Fruit fly (Drosophila melanogaster) whole organism, prepupa: Measurements from ENCODE around the gene CG9297.

Source experiments
- CG11762 ChIP-seq: fragments of 200-800 bp; sonication (Bioruptor generic); optimal IDR thresholded peaks from 3 replicates; lab custom pipeline; 2016; ENCODE audit warnings: missing biosample characterization, missing genetic modification characterization; ENCODE audit not compliant: insufficient read depth
- CG3032 ChIP-seq: fragments of 200-800 bp; optimal IDR thresholded peaks from 2 replicates; lab custom pipeline; 2019; ENCODE audit warnings: missing biosample characterization, mild to moderate bottlenecking, missing genetic modification characterization, moderate library complexity
- CG8319 ChIP-seq: fragments of 200-800 bp; sonication (Bioruptor generic); optimal IDR thresholded peaks from 3 replicates; lab custom pipeline; 2016; ENCODE audit warnings: missing biosample characterization, missing genetic modification characterization
- Eip75B ChIP-seq: fragments of 200-800 bp; sonication (Bioruptor generic); optimal IDR thresholded peaks from 3 replicates; lab custom pipeline; 2016; ENCODE audit warnings: missing biosample characterization, missing genetic modification characterization
- Eip93F ChIP-seq: fragments of 200-800 bp; sonication (Bioruptor generic); optimal IDR thresholded peaks from 2 replicates; lab custom pipeline; 2016; ENCODE audit warnings: missing biosample characterization, mild to moderate bottlenecking, missing genetic modification characterization
- Ets96B ChIP-seq: fragments of 200-800 bp; optimal IDR thresholded peaks from 2 replicates; lab custom pipeline; 2019; ENCODE audit warnings: missing biosample characterization, mild to moderate bottlenecking, missing genetic modification characterization, moderate library complexity
- Hr4 ChIP-seq: fragments of 200-800 bp; sonication (Bioruptor generic); optimal IDR thresholded peaks from 3 replicates; lab custom pipeline; 2016; ENCODE audit warnings: missing biosample characterization, missing genetic modification characterization
- dac ChIP-seq: fragments of 200-800 bp; sonication (Bioruptor generic); optimal IDR thresholded peaks from 2 replicates; lab custom pipeline; 2017; ENCODE audit warnings: missing biosample characterization, mild to moderate bottlenecking, missing genetic modification characterization
- dsx ChIP-seq: fragments of 200-800 bp; optimal IDR thresholded peaks from 3 replicates; lab custom pipeline; 2019; ENCODE audit warnings: missing biosample characterization, mild to moderate bottlenecking, missing genetic modification characterization, moderate library complexity; ENCODE audit not compliant: poor library complexity, severe bottlenecking
- fkh ChIP-seq: fragments of 200-800 bp; sonication (Bioruptor generic); optimal IDR thresholded peaks from 3 replicates; lab custom pipeline; 2017; ENCODE audit warnings: missing biosample characterization, mild to moderate bottlenecking, missing genetic modification characterization, moderate library complexity
- net ChIP-seq: fragments of 200-800 bp; sonication (Bioruptor generic); optimal IDR thresholded peaks from 3 replicates; lab custom pipeline; 2016; ENCODE audit warnings: missing biosample characterization, missing genetic modification characterization
- pdm3 ChIP-seq: fragments of 200-800 bp; sonication (Bioruptor generic); optimal IDR thresholded peaks from 3 replicates; lab custom pipeline; 2016; ENCODE audit warnings: missing biosample characterization, missing genetic modification characterization

DNA sequence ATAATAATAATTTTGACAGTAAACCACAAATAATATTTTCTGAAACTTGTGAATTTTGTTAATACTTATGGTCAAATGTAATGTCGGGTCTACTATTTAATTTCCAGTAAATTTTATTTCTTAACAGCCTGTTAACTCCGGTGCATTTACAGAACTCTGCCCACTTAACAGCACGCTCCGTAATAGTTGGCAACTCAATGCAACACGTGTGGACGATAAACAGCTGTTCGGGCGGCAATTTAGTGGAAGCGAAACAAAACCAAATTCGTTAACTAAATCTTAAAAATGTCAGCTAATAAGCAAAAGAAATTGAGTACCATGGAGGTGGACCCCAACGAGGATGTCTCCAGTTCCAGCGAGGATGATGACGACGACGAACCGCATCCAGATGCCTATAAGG lies 9.5 kb downstream of the CG9297 start, which contains the start of gene CG9286:
- TF ChIP-seq fkh (GFP tag; lab: Kevin White, UChicago) (no peak), CG8319 (GFP tag; lab: Kevin White, UChicago) (no peak), dsx (GFP tag; lab: Kevin White, UChicago) (no peak), dac (GFP tag; lab: Kevin White, UChicago) (no peak), Eip75B (GFP tag; lab: Kevin White, UChicago) (no peak), CG11762 (GFP tag; lab: Kevin White, UChicago) (no peak), pdm3 (GFP tag; lab: Kevin White, UChicago) (no peak), Hr4 (GFP tag; lab: Kevin White, UChicago) (no peak), Eip93F (no peak), net (GFP tag; lab: Kevin White, UChicago) (no peak), CG3032 (no peak), Ets96B (tag; lab: Kevin White, UChicago) (no peak)
